Fruit fly (Drosophila melanogaster) whole organism: ENCODE measurements around the gene CG46464.

ENCODE experiments used
- CG8478 ChIP-seq: fragments of >200 bp; optimal IDR thresholded peaks from 2 replicates; lab custom pipeline; 2018; ENCODE audit warnings: inconsistent platforms
- Dll ChIP-seq: fragments of >200 bp; optimal IDR thresholded peaks from 2 replicates; lab custom pipeline; 2017
- EcR ChIP-seq, 2 experiments: fragments of >200 bp; optimal IDR thresholded peaks; 2 replicates each; lab custom pipeline; 2017; ENCODE audit warnings: missing biosample characterization in 2 of 2, missing genetic modification characterization in 2 of 2, missing genetic modification reagents in 2 of 2
- pan ChIP-seq: fragments of >200 bp; optimal IDR thresholded peaks from 2 replicates; lab custom pipeline; 2017
- psq ChIP-seq: fragments of >200 bp; optimal IDR thresholded peaks from 2 replicates; lab custom pipeline; 2017
- usp ChIP-seq: fragments of >200 bp; optimal IDR thresholded peaks from 2 replicates; lab custom pipeline; 2017; ENCODE audit warnings: missing biosample characterization, missing genetic modification characterization, mixed read lengths

DNA sequence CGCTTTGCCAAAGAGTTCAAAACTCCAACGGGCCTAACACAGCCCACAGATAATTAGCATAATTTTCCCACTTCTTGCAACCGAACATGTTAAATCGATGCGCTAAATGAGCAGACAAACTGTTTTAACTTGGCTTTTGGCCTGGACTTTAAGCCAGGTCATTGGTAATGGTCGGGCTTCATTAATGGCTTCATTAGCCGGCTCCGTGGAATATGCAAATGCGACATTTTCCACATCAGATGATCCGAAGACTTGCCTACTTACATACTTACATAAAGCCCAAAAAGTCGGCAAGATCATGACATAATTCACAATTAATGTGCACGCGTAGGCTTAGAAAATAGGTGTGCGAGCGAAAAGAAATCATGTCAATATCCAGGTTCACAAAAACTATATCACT, 34.6 kb upstream of the CG46464 start:
- TF ChIP-seq Dll (lab: Kevin White, UChicago) (no peak), EcR (GFP tag; optimal IDR thresholded peaks at IDR 0.05; lab: Kevin White, UChicago) (no peak), CG8478 (lab: Kevin White, UChicago) (no peak), pan (lab: Kevin White, UChicago) (no peak), psq (lab: Kevin White, UChicago) (no peak), usp (GFP tag; lab: Kevin White, UChicago) (no peak)
